Worm (Caenorhabditis elegans) whole organism, dauer: ENCODE measurements around the gene nfki-1.

Experiments used
- unc-62 ChIP-seq: sonication (generic microtip); optimal IDR thresholded peaks from 2 replicates; lab custom pipeline; 2017; ENCODE audit warnings: missing biosample characterization, missing genetic modification reagents, missing genetic modification characterization

nfki-1 gene

ce11 chrX:15338195-15338594 is 16.8 kb upstream of the nfki-1 start:
- no peak for TF ChIP-seq unc-62 (GFP tag; lab: Kevin White, UChicago)

- no peak for TF ChIP-seq unc-62 (GFP tag; lab: Kevin White, UChicago)
Observed at ce11 chrX:15339807-15340596, 15.0 kb upstream of the nfki-1 start, which contains the start of gene Y15E3A.5. Gene Y15E3A.5, plus strand, starts transcription at chrX:15340558.

ce11 chrX:15340743-15341142 is 14.3 kb upstream of the nfki-1 start:
- no peak for TF ChIP-seq unc-62 (GFP tag; lab: Kevin White, UChicago)

DNA sequence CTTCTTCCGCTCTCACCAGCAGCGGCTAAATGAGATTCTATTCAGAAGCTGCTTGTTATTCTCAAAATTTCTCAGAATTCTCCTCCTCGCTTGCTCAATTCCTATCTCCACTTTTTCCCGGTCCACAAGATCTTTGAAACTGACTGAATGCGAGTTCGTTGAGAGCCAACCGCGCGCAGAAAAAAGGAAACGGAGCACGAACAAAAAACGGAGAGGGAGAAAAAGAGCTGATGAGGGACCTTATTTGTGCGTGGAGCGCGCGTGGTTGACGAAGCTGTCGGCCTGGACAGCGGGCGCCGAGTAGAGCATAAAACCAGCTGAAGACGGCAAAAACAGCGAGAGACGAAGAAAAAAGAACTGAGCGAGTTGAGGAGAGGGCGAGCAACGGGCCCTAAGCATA is 12.9 kb upstream of the nfki-1 start:
- no peak for TF ChIP-seq unc-62 (GFP tag; lab: Kevin White, UChicago)

ce11 chrX:15342744-15343259 is 12.2 kb upstream of the nfki-1 start:
- TF ChIP-seq unc-62 (GFP tag; lab: Kevin White, UChicago) = no peak

DNA sequence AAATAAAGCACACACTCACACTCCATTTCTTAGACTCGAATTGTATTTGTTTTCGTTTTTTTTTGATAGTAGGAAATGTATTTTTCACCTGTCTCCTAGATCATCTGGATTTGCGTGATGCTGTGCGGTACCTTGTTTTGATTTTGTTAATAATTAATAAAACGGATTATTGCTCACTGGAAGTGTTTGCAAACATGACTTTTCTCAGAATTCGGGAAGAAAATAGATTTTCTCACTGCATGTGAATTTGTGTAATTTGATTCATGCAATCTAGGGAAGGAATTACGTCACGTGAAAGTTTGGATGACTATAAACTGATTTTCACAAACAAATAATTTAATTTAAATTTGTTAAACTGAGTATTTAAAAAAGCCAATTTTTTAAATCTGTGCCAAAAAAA is 11.1 kb upstream of the nfki-1 start:
- TF ChIP-seq unc-62 (GFP tag; lab: Kevin White, UChicago) = no peak

ce11 chrX:15345346-15346198 is 9.5 kb upstream of the nfki-1 start:
- no peak for TF ChIP-seq unc-62 (GFP tag; lab: Kevin White, UChicago)

DNA sequence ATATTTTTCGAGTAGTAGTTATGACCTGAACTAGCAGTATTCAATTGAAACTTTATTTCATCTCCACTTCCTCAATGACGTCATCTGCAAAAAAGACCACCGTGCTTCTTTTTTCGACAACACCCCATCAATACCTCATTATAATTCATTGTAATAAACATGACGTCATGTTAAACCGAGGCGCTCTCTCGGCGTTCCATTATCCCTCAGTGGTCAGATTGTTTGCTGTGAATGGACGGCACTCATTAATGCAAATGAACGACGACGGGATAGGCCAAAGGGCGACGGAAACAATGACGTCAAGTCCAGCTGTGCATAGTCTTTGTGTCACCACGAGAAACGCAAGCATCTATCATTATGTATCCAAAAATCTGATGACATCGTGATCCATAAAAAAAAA is 7.4 kb upstream of the nfki-1 start:
- TF ChIP-seq unc-62 (GFP tag; lab: Kevin White, UChicago) = no peak

DNA sequence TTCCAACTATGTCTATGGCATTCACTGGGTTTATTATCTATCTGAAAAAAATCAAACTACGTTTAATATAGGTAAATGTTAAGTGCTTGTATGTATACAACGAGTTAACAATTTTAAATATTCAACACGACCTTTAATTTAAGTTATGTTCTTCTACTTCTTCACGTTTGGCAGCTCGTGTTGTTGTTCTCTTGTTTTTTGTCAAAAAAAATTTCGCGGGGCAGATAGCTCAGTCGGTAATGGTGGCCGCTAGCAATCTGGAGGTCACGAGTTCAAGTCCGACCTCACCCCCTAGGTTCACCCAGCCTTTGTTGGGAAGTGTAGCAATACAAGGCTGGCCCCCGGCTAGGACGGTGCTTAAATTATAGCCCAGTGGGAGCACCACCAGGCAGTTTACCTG is 2.2 kb upstream of the nfki-1 start:
- no peak for TF ChIP-seq unc-62 (GFP tag; lab: Kevin White, UChicago)

- TF ChIP-seq unc-62 (GFP tag; lab: Kevin White, UChicago) = no peak
Observed at ce11 chrX:15353874-15354480, 1.1 kb upstream of the nfki-1 start.

ce11 chrX:15355603-15356002 is 565 bp downstream of the nfki-1 start:
- no peak for TF ChIP-seq unc-62 (GFP tag; lab: Kevin White, UChicago)

- no peak for TF ChIP-seq unc-62 (GFP tag; lab: Kevin White, UChicago)
Observed at ce11 chrX:15362152-15362922, 7.3 kb downstream of the nfki-1 start.

- TF ChIP-seq unc-62 (GFP tag; lab: Kevin White, UChicago) = no peak
Observed at ce11 chrX:15365235-15365634, 10.2 kb downstream of the nfki-1 start.

- TF ChIP-seq unc-62 (GFP tag; lab: Kevin White, UChicago) = no peak
Observed at ce11 chrX:15365767-15366177, 10.7 kb downstream of the nfki-1 start, which contains the start of gene C33A11.2. Gene C33A11.2, plus strand, starts transcription at chrX:15365992.

DNA sequence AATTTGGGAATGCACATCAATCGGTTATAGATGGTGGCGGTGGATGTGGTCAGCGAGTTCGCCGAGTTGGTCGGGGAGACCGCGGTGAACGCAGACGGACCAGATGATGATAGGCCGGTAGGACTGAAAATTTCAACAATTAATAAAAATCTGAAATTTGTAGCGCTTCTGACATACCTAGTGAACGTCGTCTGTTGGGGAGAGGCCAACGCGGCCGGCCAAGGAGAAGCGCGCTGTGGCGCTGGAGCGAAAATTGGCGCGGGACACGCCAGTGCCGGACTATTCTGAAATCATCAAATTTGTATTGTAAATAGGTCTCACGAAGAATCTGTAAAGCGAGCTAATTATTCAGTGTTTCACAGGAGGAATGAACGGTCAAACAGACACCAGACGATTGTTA is 17.7 kb downstream of the nfki-1 start:
- TF ChIP-seq unc-62 (GFP tag; lab: Kevin White, UChicago) = no peak
